Fruit fly (Drosophila melanogaster) whole organism, embryonic: Measurements from ENCODE around the gene CG14853.

Experiments used
- CG10366 ChIP-seq: fragments of 200-800 bp; sonication (Bioruptor generic); IDR thresholded peaks from 2 replicates; pipeline ENCODE4 v1.3.6; 2022; ENCODE audit warnings: missing biosample characterization, missing genetic modification characterization
- CG10959 ChIP-seq: fragments of 200-800 bp; sonication (Bioruptor generic); IDR thresholded peaks from 2 replicates; pipeline ENCODE4 v1.3.6; 2022; ENCODE audit warnings: missing biosample characterization, missing genetic modification characterization
- CG11085 ChIP-seq: fragments of 200-800 bp; sonication (Bioruptor generic); IDR thresholded peaks from 2 replicates; pipeline ENCODE4 v1.3.6; 2022; ENCODE audit warnings: missing biosample characterization, missing genetic modification characterization
- CG11695 ChIP-seq: fragments of 200-800 bp; sonication (Bioruptor generic); IDR thresholded peaks from 3 replicates; pipeline ENCODE4 v1.3.6; 2022; ENCODE audit warnings: missing biosample characterization, missing genetic modification characterization
- CG12219 ChIP-seq: fragments of 200-800 bp; sonication (Bioruptor generic); optimal IDR thresholded peaks from 3 replicates; lab custom pipeline; 2018; ENCODE audit warnings: missing biosample characterization, mild to moderate bottlenecking, missing genetic modification characterization
- CG12299 ChIP-seq: fragments of 200-800 bp; sonication (Bioruptor generic); optimal IDR thresholded peaks from 2 replicates; lab custom pipeline; 2018; ENCODE audit warnings: missing biosample characterization, mild to moderate bottlenecking, missing genetic modification characterization
- CG12942 ChIP-seq: fragments of 200-800 bp; sonication (Bioruptor generic); optimal IDR thresholded peaks from 3 replicates; lab custom pipeline; 2016; ENCODE audit warnings: missing biosample characterization, missing genetic modification characterization
- CG13775 ChIP-seq: fragments of 200-800 bp; sonication (Bioruptor generic); optimal IDR thresholded peaks from 3 replicates; lab custom pipeline; 2017; ENCODE audit warnings: missing biosample characterization, mild to moderate bottlenecking, missing genetic modification characterization
- CG17361 ChIP-seq: fragments of 200-800 bp; sonication (Bioruptor generic); IDR thresholded peaks from 3 replicates; pipeline ENCODE4 v1.3.6; 2022; ENCODE audit warnings: missing biosample characterization, missing genetic modification characterization
- CG17829 ChIP-seq: fragments of 200-800 bp; optimal IDR thresholded peaks from 2 replicates; lab custom pipeline; 2019; ENCODE audit warnings: missing biosample characterization, mild to moderate bottlenecking, missing genetic modification characterization, moderate library complexity
- CG1792 ChIP-seq: fragments of 200-800 bp; sonication (Bioruptor generic); optimal IDR thresholded peaks from 2 replicates; lab custom pipeline; 2016; ENCODE audit warnings: missing biosample characterization, missing genetic modification characterization
- CG18262 ChIP-seq: fragments of 200-800 bp; optimal IDR thresholded peaks from 3 replicates; lab custom pipeline; 2019; ENCODE audit warnings: missing biosample characterization, mild to moderate bottlenecking, missing genetic modification characterization, moderate library complexity
- CG2712 ChIP-seq: fragments of 200-800 bp; optimal IDR thresholded peaks from 3 replicates; lab custom pipeline; 2019; ENCODE audit warnings: missing biosample characterization, mild to moderate bottlenecking, missing genetic modification characterization, moderate library complexity
- CG32532 ChIP-seq: fragments of 200-800 bp; sonication (Bioruptor generic); IDR thresholded peaks from 2 replicates; pipeline ENCODE4 v1.3.6; 2022; ENCODE audit warnings: missing biosample characterization, missing genetic modification characterization
- CG5953 ChIP-seq: fragments of 200-800 bp; sonication (Bioruptor generic); IDR thresholded peaks from 2 replicates; pipeline ENCODE4 v1.3.6; 2022; ENCODE audit warnings: missing biosample characterization, missing genetic modification characterization
- CG7928 ChIP-seq: fragments of 200-800 bp; sonication (Bioruptor generic); optimal IDR thresholded peaks from 2 replicates; lab custom pipeline; 2017; ENCODE audit warnings: missing biosample characterization, mild to moderate bottlenecking, missing genetic modification characterization
- CG9876 ChIP-seq: fragments of 200-800 bp; sonication (Bioruptor generic); optimal IDR thresholded peaks from 2 replicates; lab custom pipeline; 2016; ENCODE audit warnings: missing biosample characterization, missing genetic modification characterization
- Dip2 ChIP-seq: fragments of 200-800 bp; sonication (Bioruptor generic); IDR thresholded peaks from 2 replicates; pipeline ENCODE4 v1.3.6; 2022; ENCODE audit warnings: missing biosample characterization, missing genetic modification characterization
- E2f1 ChIP-seq: fragments of 200-800 bp; sonication (Bioruptor generic); IDR thresholded peaks from 2 replicates; pipeline ENCODE4 v1.3.6; 2022; ENCODE audit warnings: missing biosample characterization, missing genetic modification characterization
- Elba2 ChIP-seq: fragments of 200-800 bp; sonication (Bioruptor generic); optimal IDR thresholded peaks from 3 replicates; lab custom pipeline; 2016; ENCODE audit warnings: missing biosample characterization, missing genetic modification characterization
- HLH4C ChIP-seq: fragments of 200-800 bp; sonication (Bioruptor generic); IDR thresholded peaks from 3 replicates; pipeline ENCODE4 v1.3.6; 2022; ENCODE audit warnings: missing biosample characterization, missing genetic modification characterization; ENCODE audit not compliant: partially characterized antibody
- Max ChIP-seq: fragments of 200-800 bp; sonication (Bioruptor generic); optimal IDR thresholded peaks from 2 replicates; lab custom pipeline; 2016; ENCODE audit warnings: missing biosample characterization, mild to moderate bottlenecking, missing genetic modification characterization
- Oaz ChIP-seq: fragments of 200-800 bp; sonication (Bioruptor generic); IDR thresholded peaks from 2 replicates; pipeline ENCODE4 v1.3.6; 2022; ENCODE audit warnings: missing biosample characterization, missing genetic modification characterization
- Poxn ChIP-seq: fragments of 200-800 bp; sonication (Bioruptor generic); IDR thresholded peaks from 2 replicates; pipeline ENCODE4 v1.3.6; 2022; ENCODE audit warnings: missing biosample characterization, missing genetic modification characterization
- Sry-δ ChIP-seq: fragments of 200-800 bp; sonication (Bioruptor generic); optimal IDR thresholded peaks from 2 replicates; lab custom pipeline; 2016; ENCODE audit warnings: missing biosample characterization, missing genetic modification characterization
- TFAM ChIP-seq: fragments of 200-800 bp; sonication (Bioruptor generic); optimal IDR thresholded peaks from 2 replicates; lab custom pipeline; 2017; ENCODE audit warnings: missing biosample characterization, missing genetic modification characterization, inconsistent platforms
- Vsx1 ChIP-seq: fragments of 200-800 bp; sonication (Bioruptor generic); optimal IDR thresholded peaks from 2 replicates; lab custom pipeline; 2017; ENCODE audit warnings: missing biosample characterization, mild to moderate bottlenecking, missing genetic modification characterization, missing genetic modification reagents
- ac ChIP-seq: fragments of 200-800 bp; sonication (Bioruptor generic); optimal IDR thresholded peaks from 3 replicates; lab custom pipeline; 2017; ENCODE audit warnings: missing biosample characterization, mild to moderate bottlenecking, missing genetic modification characterization
- aop ChIP-seq: fragments of 200-800 bp; sonication (Bioruptor generic); IDR thresholded peaks from 2 replicates; pipeline ENCODE4 v1.3.6; 2022; ENCODE audit warnings: missing biosample characterization, missing genetic modification characterization
- ase ChIP-seq: fragments of 200-800 bp; sonication (Bioruptor generic); IDR thresholded peaks from 3 replicates; pipeline ENCODE4 v1.3.6; 2022; ENCODE audit warnings: missing biosample characterization, missing genetic modification characterization
- bigmax ChIP-seq: fragments of 200-800 bp; sonication (Bioruptor generic); optimal IDR thresholded peaks from 2 replicates; lab custom pipeline; 2018; ENCODE audit warnings: missing biosample characterization, mild to moderate bottlenecking, missing genetic modification characterization
- bsh ChIP-seq, 2 experiments: fragments of 200-800 bp; sonication (Bioruptor generic); optimal IDR thresholded peaks; 2 replicates each; lab custom pipeline; 2017 to 2018; ENCODE audit warnings: mild to moderate bottlenecking in 2 of 2, missing biosample characterization in 2 of 2, missing genetic modification characterization in 2 of 2, moderate library complexity in 1 of 2
- btn ChIP-seq: fragments of 200-800 bp; sonication (Bioruptor generic); optimal IDR thresholded peaks from 2 replicates; lab custom pipeline; 2016; ENCODE audit warnings: missing biosample characterization, missing genetic modification characterization
- crp ChIP-seq, 2 experiments: fragments of 200-800 bp; sonication (Bioruptor generic); optimal IDR thresholded peaks; 2 replicates in 1 of 2; 3 replicates in 1 of 2; lab custom pipeline; 2017; ENCODE audit warnings: missing biosample characterization in 2 of 2, missing genetic modification characterization in 2 of 2, mild to moderate bottlenecking in 1 of 2, moderate library complexity in 1 of 2
- cwo ChIP-seq: fragments of 200-800 bp; sonication (Bioruptor generic); optimal IDR thresholded peaks from 3 replicates; lab custom pipeline; 2017; ENCODE audit warnings: missing biosample characterization, missing genetic modification characterization, mild to moderate bottlenecking, moderate library complexity, missing genetic modification reagents
- dan ChIP-seq: fragments of 200-800 bp; sonication (Bioruptor generic); IDR thresholded peaks from 2 replicates; pipeline ENCODE4 v1.3.6; 2022; ENCODE audit warnings: missing biosample characterization, missing genetic modification characterization
- ewg ChIP-seq: fragments of 200-800 bp; sonication (Bioruptor generic); optimal IDR thresholded peaks from 3 replicates; lab custom pipeline; 2017; ENCODE audit warnings: mild to moderate bottlenecking, missing biosample characterization, missing genetic modification reagents, missing genetic modification characterization
- gce ChIP-seq: fragments of 200-800 bp; sonication (Bioruptor generic); IDR thresholded peaks from 3 replicates; pipeline ENCODE4 v1.3.6; 2022; ENCODE audit warnings: missing biosample characterization, missing genetic modification characterization
- gem ChIP-seq: fragments of 200-800 bp; sonication (Bioruptor generic); optimal IDR thresholded peaks from 2 replicates; lab custom pipeline; 2019; ENCODE audit warnings: missing biosample characterization, mild to moderate bottlenecking, missing genetic modification characterization, moderate library complexity
- odd ChIP-seq: fragments of 200-800 bp; sonication (Bioruptor generic); optimal IDR thresholded peaks from 2 replicates; lab custom pipeline; 2017; ENCODE audit warnings: missing biosample characterization, mild to moderate bottlenecking, missing genetic modification characterization
- sc ChIP-seq, 3 experiments: fragments of >200 bp in 2 of 3; fragments of 200-800 bp in 1 of 3; sonication (Bioruptor generic) in 1 of 3; optimal IDR thresholded peaks; 2 replicates in 2 of 3; 3 replicates in 1 of 3; lab custom pipeline; 2017; ENCODE audit warnings: mild to moderate bottlenecking in 1 of 3, missing biosample characterization in 1 of 3, missing genetic modification characterization in 1 of 3, missing genetic modification reagents in 1 of 3
- ttk ChIP-seq: fragments of 200-800 bp; sonication (Bioruptor generic); IDR thresholded peaks from 2 replicates; pipeline ENCODE4 v2.1.2; 2022; ENCODE audit warnings: missing biosample characterization, missing genetic modification characterization
- vvl ChIP-seq: fragments of 200-800 bp; sonication (Bioruptor generic); IDR thresholded peaks from 2 replicates; pipeline ENCODE4 v1.3.6; 2022; ENCODE audit warnings: missing biosample characterization, missing genetic modification characterization

Gene CG14853

dm6 chr3R:14608892-14609692 lies at the start of gene CG14853 (continued):
- TF ChIP-seq CG1792: no peak
- no peak for TF ChIP-seq Elba2 (GFP tag; lab: Kevin White, UChicago)
- TF ChIP-seq crp (GFP tag; optimal IDR thresholded peaks at IDR 0.05; lab: Kevin White, UChicago): peak in 1 of 2 experiments; percentile 22
- peak; percentile 80 for TF ChIP-seq CG5953 (GFP tag; lab: Robert Waterston, UW)
- peak; percentile 79 for TF ChIP-seq odd (GFP tag; lab: Kevin White, UChicago)
- TF ChIP-seq CG32532 (GFP tag; lab: Robert Waterston, UW): peak; percentile 76
- peak; percentile 45; the same call in 1 of the 2 replicates for TF ChIP-seq Oaz
- no peak for TF ChIP-seq sc (optimal IDR thresholded peaks at IDR 0.05; lab: Kevin White, UChicago)
- peak; percentile 74 for TF ChIP-seq sc (GFP tag; optimal IDR thresholded peaks at IDR 0.05; lab: Kevin White, UChicago)
- TF ChIP-seq ac (GFP tag; lab: Kevin White, UChicago): no peak
- TF ChIP-seq CG2712: peak; percentile 92
- peak; percentile 71 for TF ChIP-seq CG13775
- no peak for TF ChIP-seq CG10959 (GFP tag; lab: Robert Waterston, UW)
- TF ChIP-seq gce: peak; percentile 77; the same call in 2 of the 3 replicates
- peak; percentile 50 for TF ChIP-seq bigmax (GFP tag; lab: Kevin White, UChicago)
- TF ChIP-seq CG11085 (GFP tag; lab: Robert Waterston, UW): peak; percentile 14; the same call in 1 of the 2 replicates
- TF ChIP-seq CG12299 (tag; lab: Kevin White, UChicago): no peak
- TF ChIP-seq CG10366 (GFP tag; lab: Robert Waterston, UW): peak; percentile 80
- TF ChIP-seq dan (GFP tag; lab: Robert Waterston, UW): no peak
- peak; percentile 55 for TF ChIP-seq Vsx1 (GFP tag; lab: Kevin White, UChicago)
- peak; percentile 67; the same call in 2 of the 3 replicates for TF ChIP-seq ase (GFP tag; lab: Robert Waterston, UW)
- TF ChIP-seq ttk (GFP tag; lab: Robert Waterston, UW): peak; percentile 70
- peak; percentile 71 for TF ChIP-seq CG12219 (GFP tag; lab: Kevin White, UChicago)
- peak; percentile 88 for TF ChIP-seq CG18262 (tag; lab: Kevin White, UChicago)
- peak; percentile 90 for TF ChIP-seq CG17361 (GFP tag; lab: Robert Waterston, UW)
- TF ChIP-seq HLH4C (GFP tag; lab: Robert Waterston, UW): no peak
- no peak for TF ChIP-seq Poxn (GFP tag; lab: Robert Waterston, UW)
- peak; percentile 1 for TF ChIP-seq Max
- peak; percentile 84 for TF ChIP-seq CG17829 (tag; lab: Kevin White, UChicago)
- no peak for TF ChIP-seq TFAM (GFP tag; lab: Kevin White, UChicago)
- peak; percentile 81 for TF ChIP-seq vvl (GFP tag; lab: Robert Waterston, UW)
- TF ChIP-seq aop: peak; percentile 49; the same call in 1 of the 2 replicates
- no peak for TF ChIP-seq Dip2
- no peak for TF ChIP-seq CG9876 (GFP tag; lab: Kevin White, UChicago)
- peak; percentile 62 for TF ChIP-seq btn (GFP tag; lab: Kevin White, UChicago)
- TF ChIP-seq CG7928 (GFP tag; lab: Kevin White, UChicago): no peak
- TF ChIP-seq gem (tag; lab: Kevin White, UChicago): peak; percentile 89
- peak; percentile 71 for TF ChIP-seq CG12942 (GFP tag; lab: Kevin White, UChicago)
- TF ChIP-seq Sry-δ (GFP tag; lab: Kevin White, UChicago): no peak
- TF ChIP-seq bsh (GFP tag; optimal IDR thresholded peaks at IDR 0.05; lab: Kevin White, UChicago): peak in 1 of 2 experiments; percentile 88
- peak; percentile 72 for TF ChIP-seq CG11695 (GFP tag; lab: Robert Waterston, UW)
- TF ChIP-seq ewg: peak; percentile 87
- TF ChIP-seq cwo (GFP tag; lab: Kevin White, UChicago): peak; percentile 38
- TF ChIP-seq E2f1: no peak; the same call in 1 of the 2 replicates
